Worm (Caenorhabditis elegans) whole organism, L4 larva: ENCODE measurements around the gene Y97E10AR.3.

Experiments
- F37D6.2 ChIP-seq: sonication (generic microtip); optimal IDR thresholded peaks from 2 replicates; lab custom pipeline; 2016; ENCODE audit warnings: mild to moderate bottlenecking, missing genetic modification characterization, missing compliant biosample characterization
- F49E8.2 ChIP-seq: sonication (generic microtip); optimal IDR thresholded peaks from 2 replicates; lab custom pipeline; 2016; ENCODE audit warnings: missing compliant biosample characterization, mild to moderate bottlenecking, missing genetic modification characterization, borderline replicate concordance
- aha-1 ChIP-seq: fragments of 150-350 bp; peaks from one replicate; lab custom pipeline; 2014; ENCODE audit warnings: missing biosample characterization, missing genetic modification characterization
- aly-2 ChIP-seq: sonication (generic microtip); optimal IDR thresholded peaks from 2 replicates; lab custom pipeline; 2018; ENCODE audit warnings: missing biosample characterization, missing genetic modification characterization
- ama-1 ChIP-seq: fragments of 150-350 bp; optimal IDR thresholded peaks from 2 replicates; lab custom pipeline; 2014; ENCODE audit warnings: inconsistent platforms, mixed read lengths
- ceh-32 ChIP-seq: sonication (generic microtip); optimal IDR thresholded peaks from 2 replicates; lab custom pipeline; 2016; ENCODE audit warnings: mild to moderate bottlenecking, missing genetic modification characterization, missing compliant biosample characterization; ENCODE audit not compliant: poor library complexity
- ceh-44 ChIP-seq: fragments of 200-800 bp; sonication (Bioruptor generic); IDR thresholded peaks from 2 replicates; pipeline ENCODE4 v1.3.6; 2022; ENCODE audit warnings: missing genetic modification reagents, missing genetic modification characterization, missing compliant biosample characterization
- ceh-82 ChIP-seq: sonication (generic microtip); optimal IDR thresholded peaks from 2 replicates; lab custom pipeline; 2017; ENCODE audit warnings: missing biosample characterization, missing genetic modification characterization
- daf-19 ChIP-seq: fragments of 200-800 bp; sonication (Bioruptor generic); conservative IDR thresholded peaks from 2 replicates; pipeline ENCODE4 v1.3.6; 2022; ENCODE audit warnings: missing genetic modification characterization, missing compliant biosample characterization
- dmd-9 ChIP-seq: fragments of 200-800 bp; sonication (Bioruptor generic); IDR thresholded peaks from 2 replicates; pipeline ENCODE4 v1.3.6; 2022; ENCODE audit warnings: missing genetic modification reagents, missing genetic modification characterization, missing compliant biosample characterization
- dpl-1 ChIP-seq: fragments of 150-350 bp; optimal IDR thresholded peaks from 2 replicates; lab custom pipeline; 2014; ENCODE audit warnings: missing biosample characterization, missing genetic modification reagents, missing genetic modification characterization
- dve-1 ChIP-seq: sonication (generic microtip); optimal IDR thresholded peaks from 2 replicates; lab custom pipeline; 2017; ENCODE audit warnings: antibody characterized with exemption, mild to moderate bottlenecking, missing genetic modification characterization, missing compliant biosample characterization; ENCODE audit not compliant: insufficient read depth
- hlh-30 ChIP-seq: sonication (generic microtip); optimal IDR thresholded peaks from 2 replicates; lab custom pipeline; 2017; ENCODE audit warnings: antibody characterized with exemption, mild to moderate bottlenecking, missing genetic modification characterization, missing compliant biosample characterization; ENCODE audit not compliant: insufficient read depth
- jun-1 ChIP-seq: fragments of 150-350 bp; optimal IDR thresholded peaks from 2 replicates; lab custom pipeline; 2014; ENCODE audit warnings: missing biosample characterization, missing genetic modification reagents, missing genetic modification characterization
- lin-1 ChIP-seq: fragments of 200-800 bp; sonication (Bioruptor generic); IDR thresholded peaks from 2 replicates; pipeline ENCODE4 v1.3.6; 2022; ENCODE audit warnings: missing genetic modification reagents, missing genetic modification characterization, missing compliant biosample characterization
- lin-13 ChIP-seq: fragments of 150-350 bp; optimal IDR thresholded peaks from 2 replicates; lab custom pipeline; 2014; ENCODE audit warnings: missing biosample characterization, missing genetic modification reagents, missing genetic modification characterization
- madf-5 ChIP-seq, 2 experiments: fragments of 200-800 bp; sonication (Bioruptor generic); IDR thresholded peaks; 2 replicates each; pipeline ENCODE4 v1.3.6; 2022; ENCODE audit warnings: missing compliant biosample characterization in 2 of 2, missing genetic modification characterization in 2 of 2
- madf-9 ChIP-seq: fragments of 200-800 bp; sonication (Bioruptor generic); conservative IDR thresholded peaks from 2 replicates; pipeline ENCODE4 v1.3.6; 2022; ENCODE audit warnings: missing genetic modification reagents, missing genetic modification characterization, missing compliant biosample characterization
- mdt-29 ChIP-seq: fragments of 200-800 bp; sonication (Bioruptor generic); IDR thresholded peaks from 2 replicates; pipeline ENCODE4 v1.3.6; 2022; ENCODE audit warnings: missing genetic modification reagents, missing genetic modification characterization, missing compliant biosample characterization
- mxl-3 ChIP-seq: fragments of 200-800 bp; sonication (Bioruptor generic); optimal IDR thresholded peaks from 2 replicates; lab custom pipeline; 2018; ENCODE audit warnings: mild to moderate bottlenecking, missing genetic modification characterization, missing compliant biosample characterization
- nhr-111 ChIP-seq: fragments of 200-800 bp; sonication (Bioruptor generic); optimal IDR thresholded peaks from 2 replicates; lab custom pipeline; 2018; ENCODE audit warnings: mild to moderate bottlenecking, missing genetic modification characterization, missing compliant biosample characterization
- nhr-28 ChIP-seq: fragments of 150-350 bp; optimal IDR thresholded peaks from 2 replicates; lab custom pipeline; 2014; ENCODE audit warnings: missing biosample characterization, missing genetic modification characterization
- nhr-48 ChIP-seq: sonication (generic microtip); optimal IDR thresholded peaks from 2 replicates; lab custom pipeline; 2016; ENCODE audit warnings: mild to moderate bottlenecking, missing genetic modification characterization, missing compliant biosample characterization
- pha-4 ChIP-seq, 2 experiments: fragments of 150-350 bp in 1 of 2; fragments of 200-800 bp in 1 of 2; sonication (Bioruptor generic) in 1 of 2; IDR thresholded peaks in 1 of 2; optimal IDR thresholded peaks in 1 of 2; 2 replicates each; pipeline versions ENCODE4 v1.3.6 to Lab custom; 2014 to 2022; ENCODE audit warnings: missing genetic modification characterization in 2 of 2, missing genetic modification reagents in 2 of 2, missing biosample characterization in 1 of 2, missing compliant biosample characterization in 1 of 2
- set-16 ChIP-seq: fragments of 200-800 bp; sonication (Bioruptor generic); IDR thresholded peaks from 2 replicates; pipeline ENCODE4 v1.3.6; 2022; ENCODE audit warnings: missing genetic modification reagents, missing genetic modification characterization, missing compliant biosample characterization
- snpc-1.2 ChIP-seq: fragments of 200-800 bp; sonication (Bioruptor generic); IDR thresholded peaks from 2 replicates; pipeline ENCODE4 v1.3.6; 2022; ENCODE audit warnings: missing genetic modification reagents, missing genetic modification characterization, missing compliant biosample characterization
- spr-3 ChIP-seq: fragments of 200-800 bp; sonication (Bioruptor generic); optimal IDR thresholded peaks from 2 replicates; lab custom pipeline; 2018; ENCODE audit warnings: mild to moderate bottlenecking, missing genetic modification characterization, missing compliant biosample characterization
- unc-130 ChIP-seq: sonication (generic microtip); optimal IDR thresholded peaks from 2 replicates; lab custom pipeline; 2016; ENCODE audit warnings: missing genetic modification reagents, missing genetic modification characterization, missing compliant biosample characterization
- unc-62 ChIP-seq, 3 experiments: fragments of 150-350 bp in 1 of 3; sonication (generic microtip); optimal IDR thresholded peaks in 2 of 3; peaks in 1 of 3; 1 replicate in 1 of 3; 2 replicates in 2 of 3; lab custom pipeline; 2014 to 2017; ENCODE audit warnings: missing biosample characterization in 3 of 3, missing genetic modification characterization in 3 of 3, missing genetic modification reagents in 3 of 3, missing genotype in 1 of 3
- zip-11 ChIP-seq: fragments of 200-800 bp; sonication (Bioruptor generic); IDR thresholded peaks from 2 replicates; pipeline ENCODE4 v1.3.6; 2022; ENCODE audit warnings: missing genetic modification characterization, missing compliant biosample characterization
- zip-2 ChIP-seq: fragments of 150-350 bp; optimal IDR thresholded peaks from 2 replicates; lab custom pipeline; 2014; ENCODE audit warnings: missing biosample characterization, missing genetic modification characterization
- ztf-11 ChIP-seq: fragments of 150-350 bp; optimal IDR thresholded peaks from 2 replicates; lab custom pipeline; 2014; ENCODE audit warnings: missing biosample characterization, missing genetic modification characterization

Y97E10AR.3 gene

ce11 chrV:8007460-8008292 lies at the start of gene Y97E10AR.3:
Y97E10AR.3 (minus strand) TSS chrV:8007510.
- TF ChIP-seq aly-2 (tag; lab: Kevin White, UChicago): no peak
- peak; percentile 95 for TF ChIP-seq aha-1
- peak in 1 of 2 experiments; percentile 95 for TF ChIP-seq unc-62 (GFP tag; optimal IDR thresholded peaks at IDR 0.05 in 1 of 2; lab: Kevin White, UChicago)
- TF ChIP-seq unc-62 (tag; optimal IDR thresholded peaks at IDR 0.05; lab: Kevin White, UChicago): no peak

DNA sequence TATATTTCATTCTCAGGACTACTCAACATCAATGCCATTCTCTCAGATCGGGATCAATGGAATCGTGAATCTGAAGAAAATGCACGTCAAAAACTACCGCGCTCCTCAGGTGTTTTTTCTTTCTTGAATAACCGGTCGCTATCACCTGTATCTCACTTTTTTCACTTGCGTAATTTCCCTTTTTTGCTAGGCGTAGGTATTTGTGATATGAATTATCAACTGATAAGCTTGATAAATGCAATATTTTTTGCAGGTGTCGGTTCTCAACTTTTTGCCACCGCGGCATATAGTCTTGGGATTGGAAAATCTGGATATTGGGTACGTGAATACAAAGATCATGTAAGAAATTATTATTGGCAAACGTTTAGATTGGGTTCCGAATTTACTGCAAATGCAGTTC lies 47.9 kb upstream of the Y97E10AR.3 start:
- TF ChIP-seq pha-4 (GFP tag; IDR thresholded peaks at IDR 0.05; lab: Robert Waterston, UW): no peak
- TF ChIP-seq pha-4 (tag; optimal IDR thresholded peaks at IDR 0.05; lab: Kevin White, UChicago): no peak
- TF ChIP-seq set-16 (GFP tag; lab: Robert Waterston, UW): no peak
- no peak for TF ChIP-seq madf-9 (GFP tag; lab: Robert Waterston, UW)
- TF ChIP-seq zip-11: no peak
- no peak for TF ChIP-seq unc-130 (GFP tag; lab: Kevin White, UChicago)
- no peak for TF ChIP-seq F49E8.2 (tag; lab: Kevin White, UChicago)
- no peak for TF ChIP-seq ceh-82 (tag; lab: Kevin White, UChicago)
- no peak for TF ChIP-seq ceh-44
- no peak for TF ChIP-seq ama-1 (lab: Kevin White, UChicago)
- no peak for TF ChIP-seq dpl-1 (GFP tag; lab: Kevin White, UChicago)
- TF ChIP-seq lin-13 (GFP tag; lab: Kevin White, UChicago): no peak
- TF ChIP-seq aha-1: peak; percentile 31
- no peak for TF ChIP-seq F37D6.2 (tag; lab: Kevin White, UChicago)
- TF ChIP-seq daf-19 (GFP tag; lab: Robert Waterston, UW): no peak
- no peak for TF ChIP-seq nhr-28 (tag; lab: Kevin White, UChicago)
- TF ChIP-seq madf-5 (GFP tag; IDR thresholded peaks at IDR 0.05; lab: Robert Waterston, UW): no peak
- TF ChIP-seq spr-3: no peak
- no peak for TF ChIP-seq snpc-1.2
- TF ChIP-seq nhr-111 (GFP tag; lab: Kevin White, UChicago): no peak
- no peak for TF ChIP-seq ceh-32 (tag; lab: Kevin White, UChicago)
- no peak for TF ChIP-seq dmd-9 (GFP tag; lab: Robert Waterston, UW)
- TF ChIP-seq mxl-3: no peak
- no peak for TF ChIP-seq lin-1
- peak; percentile 23 for TF ChIP-seq nhr-48
- TF ChIP-seq unc-62 (GFP tag; optimal IDR thresholded peaks at IDR 0.05 in 1 of 2; lab: Kevin White, UChicago): peak in 1 of 2 experiments; percentile 70
- TF ChIP-seq unc-62 (tag; optimal IDR thresholded peaks at IDR 0.05; lab: Kevin White, UChicago): no peak
- TF ChIP-seq ztf-11: no peak
- no peak for TF ChIP-seq zip-2 (tag; lab: Kevin White, UChicago)

- TF ChIP-seq jun-1 (tag; lab: Kevin White, UChicago): peak; percentile 11
- no peak for TF ChIP-seq mdt-29 (GFP tag; lab: Robert Waterston, UW)
- TF ChIP-seq aha-1: peak; percentile 28
- no peak for TF ChIP-seq hlh-30 (tag; lab: Kevin White, UChicago)
Measured at ce11 chrV:8054130-8054529, 46.8 kb upstream of the Y97E10AR.3 start, which contains the start of gene ZC513.2. ZC513.2 (plus strand) TSS chrV:8054430.

DNA sequence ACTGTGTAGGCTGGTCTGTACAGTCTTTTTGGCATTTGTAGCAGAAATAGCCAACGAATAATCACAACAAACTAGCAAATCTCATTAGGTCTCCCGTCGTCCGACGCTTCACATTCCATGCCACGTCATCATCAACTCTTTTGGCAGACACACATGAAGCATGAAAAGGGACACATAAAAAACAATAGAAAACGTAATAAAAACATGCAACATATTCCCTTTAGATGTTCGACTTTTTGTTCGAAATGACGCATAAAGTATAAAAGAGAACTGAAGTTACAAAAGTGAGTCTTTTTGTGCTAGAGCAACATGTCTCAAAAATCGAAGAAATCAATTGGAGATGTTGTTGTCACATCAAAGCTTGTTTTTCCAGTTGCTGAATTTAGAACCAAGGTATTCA lies 44.5 kb upstream of the Y97E10AR.3 start, which contains the start of gene sth-1:
Gene sth-1 (plus strand): TSS at position 301 of the 400 bp plus-strand sequence.
- no peak for TF ChIP-seq ama-1 (lab: Kevin White, UChicago)
- TF ChIP-seq dve-1 (tag; lab: Kevin White, UChicago): peak; percentile 42
